Worm (Caenorhabditis elegans): ENCODE results near the gene F02H6.3.

Gene F02H6.3

ce11 chrIV:14203162-14203561, at the start of gene F02H6.3:
Gene F02H6.3, plus strand, starts transcription at chrIV:14203427.
- no peak for TF ChIP-seq unc-62 (GFP tag; optimal IDR thresholded peaks at IDR 0.05)

ce11 chrIV:14158086-14158485, 45.1 kb upstream of the F02H6.3 start, which contains the start of gene R05A10.8:
Gene R05A10.8, minus strand, starts transcription at chrIV:14158186.
- TF ChIP-seq unc-62 (GFP tag; optimal IDR thresholded peaks at IDR 0.05), result no peak

ce11 chrIV:14162772-14163171, 40.5 kb upstream of the F02H6.3 start, which contains the start of gene R05A10.7:
Gene R05A10.7, minus strand, starts transcription at chrIV:14162872.
- TF ChIP-seq unc-62 (GFP tag; optimal IDR thresholded peaks at IDR 0.05), result no peak

- no peak for TF ChIP-seq unc-62 (GFP tag; optimal IDR thresholded peaks at IDR 0.05)
Measured at ce11 chrIV:14164109-14164508, 39.1 kb upstream of the F02H6.3 start.

ce11 chrIV:14165476-14165875, 37.8 kb upstream of the F02H6.3 start, which contains the start of gene R05A10.6:
Gene R05A10.6, plus strand, starts transcription at chrIV:14165776.
- no peak for TF ChIP-seq unc-62 (GFP tag; optimal IDR thresholded peaks at IDR 0.05)

- TF ChIP-seq unc-62 (GFP tag; optimal IDR thresholded peaks at IDR 0.05), result no peak
Measured at ce11 chrIV:14172181-14172580, 31.0 kb upstream of the F02H6.3 start, which contains the start of gene R05A10.4. Gene R05A10.4, plus strand, starts transcription at chrIV:14172481.

- TF ChIP-seq unc-62 (GFP tag; optimal IDR thresholded peaks at IDR 0.05), result no peak
Measured at ce11 chrIV:14176373-14176772, 26.9 kb upstream of the F02H6.3 start, which contains the start of gene R05A10.3. Gene R05A10.3, minus strand, starts transcription at chrIV:14176473.

ce11 chrIV:14177058-14177457, 26.2 kb upstream of the F02H6.3 start, which contains the start of gene R05A10.2:
Gene R05A10.2, plus strand, starts transcription at chrIV:14177271.
- no peak for TF ChIP-seq unc-62 (GFP tag; optimal IDR thresholded peaks at IDR 0.05)

ce11 chrIV:14182077-14182476, 21.1 kb upstream of the F02H6.3 start, which contains the start of gene R05A10.1:
Gene R05A10.1, plus strand, starts transcription at chrIV:14182377.
- TF ChIP-seq unc-62 (GFP tag; optimal IDR thresholded peaks at IDR 0.05), result no peak

ce11 chrIV:14186264-14186663, 17.0 kb upstream of the F02H6.3 start:
- TF ChIP-seq unc-62 (GFP tag; optimal IDR thresholded peaks at IDR 0.05), result no peak

- no peak for TF ChIP-seq unc-62 (GFP tag; optimal IDR thresholded peaks at IDR 0.05)
Measured at ce11 chrIV:14191919-14192318, 11.3 kb upstream of the F02H6.3 start, which contains the start of gene K01G12.22. Gene K01G12.22, plus strand, starts transcription at chrIV:14192219.

ce11 chrIV:14193196-14193595, 10.0 kb upstream of the F02H6.3 start, which contains the start of gene K01G12.3:
Gene K01G12.3, plus strand, starts transcription at chrIV:14193496.
- TF ChIP-seq unc-62 (GFP tag; optimal IDR thresholded peaks at IDR 0.05), result no peak

ce11 chrIV:14194317-14194716, 8.9 kb upstream of the F02H6.3 start:
- no peak for TF ChIP-seq unc-62 (GFP tag; optimal IDR thresholded peaks at IDR 0.05)

ce11 chrIV:14196176-14196575, 7.1 kb upstream of the F02H6.3 start, which contains the start of gene F02H6.2:
Gene F02H6.2, plus strand, starts transcription at chrIV:14196476.
- no peak for TF ChIP-seq unc-62 (GFP tag; optimal IDR thresholded peaks at IDR 0.05)

- TF ChIP-seq unc-62 (GFP tag; optimal IDR thresholded peaks at IDR 0.05), result no peak
Measured at ce11 chrIV:14215777-14216176, 12.6 kb downstream of the F02H6.3 start.

- TF ChIP-seq unc-62 (GFP tag; optimal IDR thresholded peaks at IDR 0.05), result no peak
Measured at ce11 chrIV:14219714-14220113, 16.5 kb downstream of the F02H6.3 start, which contains the start of gene sqrd-1. Gene sqrd-1, plus strand, starts transcription at chrIV:14219871.

ce11 chrIV:14224912-14225311, 21.7 kb downstream of the F02H6.3 start:
- TF ChIP-seq unc-62 (GFP tag; optimal IDR thresholded peaks at IDR 0.05), result no peak

- TF ChIP-seq unc-62 (GFP tag; optimal IDR thresholded peaks at IDR 0.05), result no peak
Measured at ce11 chrIV:14227138-14227537, 23.9 kb downstream of the F02H6.3 start.
